Worm (Caenorhabditis elegans) whole organism, L4/young adult: ENCODE results near the gene gadr-4.

Experiments
- W03F9.2 ChIP-seq: fragments of 150-350 bp; optimal IDR thresholded peaks from 2 replicates; lab custom pipeline; 2014; ENCODE audit warnings: missing biosample characterization, missing genetic modification characterization
- him-1 ChIP-seq: sonication (generic microtip); optimal IDR thresholded peaks from 2 replicates; lab custom pipeline; 2016; ENCODE audit warnings: missing genotype, missing genetic modification reagents, missing genetic modification characterization, missing compliant biosample characterization

ce11 chrII:4081141-4081540, 18.8 kb upstream of the gadr-4 start:
- TF ChIP-seq W03F9.2 (tag; lab: Kevin White, UChicago) (no peak), him-1 (no peak)
